Fruit fly (Drosophila melanogaster): ENCODE measurements around the gene Ir76a.

The Ir76a gene

DNA sequence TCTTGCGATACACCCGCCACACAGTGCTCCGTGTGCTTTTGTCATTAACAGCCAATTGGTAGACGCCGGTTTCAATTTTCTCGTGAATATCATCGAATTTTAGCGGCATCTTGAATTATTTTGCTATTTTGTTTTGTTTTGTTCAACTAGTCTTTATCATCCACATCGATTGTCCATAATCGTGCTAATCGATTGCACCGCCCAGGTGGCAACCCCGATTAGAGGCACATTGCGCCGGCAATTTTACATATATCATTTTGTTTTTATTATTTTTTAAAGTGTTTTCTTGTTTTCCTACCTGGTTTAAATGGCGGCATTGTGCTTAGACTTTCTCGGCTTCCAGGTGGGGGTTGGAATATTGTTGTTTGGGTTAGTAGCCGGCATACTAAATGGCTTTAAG, 6.8 kb downstream of the Ir76a start, which contains the start of gene CG34116 (continued):
- no peak for TF ChIP-seq CG6683 (GFP tag; optimal IDR thresholded peaks at IDR 0.05)
- TF ChIP-seq dan (GFP tag; IDR thresholded peaks at IDR 0.05): no peak
- no peak for TF ChIP-seq nerfin-1 (tag; optimal IDR thresholded peaks at IDR 0.05)
- no peak for TF ChIP-seq wor (GFP tag; IDR thresholded peaks at IDR 0.05)
- TF ChIP-seq CG11456 (GFP tag; IDR thresholded peaks at IDR 0.05): no peak
- TF ChIP-seq slou (GFP tag; optimal IDR thresholded peaks at IDR 0.05): no peak
- no peak for TF ChIP-seq Sox100B (GFP tag; optimal IDR thresholded peaks at IDR 0.05)

- TF ChIP-seq Pdp1 (GFP tag; optimal IDR thresholded peaks at IDR 0.05) (peak in 1 of 2 experiments; percentile 24), zen (tag; optimal IDR thresholded peaks at IDR 0.05) (peak; percentile 43), CG2116 (GFP tag; optimal IDR thresholded peaks at IDR 0.05) (peak; percentile 44), CG14860 (GFP tag; IDR thresholded peaks at IDR 0.05; ENCODE audit: partially characterized antibody) (peak; percentile 57), disco-r (GFP tag; optimal IDR thresholded peaks at IDR 0.05) (no peak), BEAF-32 (GFP tag; optimal IDR thresholded peaks at IDR 0.05) (peak; percentile 69), chinmo (GFP tag; IDR thresholded peaks at IDR 0.05; ENCODE audit: partially characterized antibody) (peak; percentile 88), CG2199 (GFP tag; IDR thresholded peaks at IDR 0.05) (0 out of 3 replicates have a peak, but pooled peaks have one; percentile 35), CG8281 (tag; optimal IDR thresholded peaks at IDR 0.05) (no peak), h (optimal IDR thresholded peaks at IDR 0.05) (no peak), pzg (GFP tag; optimal IDR thresholded peaks at IDR 0.05) (peak; percentile 55), CG31441 (GFP tag; IDR thresholded peaks at IDR 0.05) (no peak), lab (GFP tag; optimal IDR thresholded peaks at IDR 0.05) (no peak), CG12659 (GFP tag; optimal IDR thresholded peaks at IDR 0.05) (peak; percentile 42), fru (optimal IDR thresholded peaks at IDR 0.05) (no peak), cwo (GFP tag; optimal IDR thresholded peaks at IDR 0.05) (no peak), Dad (GFP tag; optimal IDR thresholded peaks at IDR 0.05) (no peak), vvl (GFP tag; IDR thresholded peaks at IDR 0.05) (0 out of 2 replicates have a peak, but pooled peaks have one; percentile 20), sd (tag; optimal IDR thresholded peaks at IDR 0.05) (no peak), knrl (GFP tag; IDR thresholded peaks at IDR 0.05; ENCODE audit: partially characterized antibody) (peak; percentile 71), Bgb (GFP tag; IDR thresholded peaks at IDR 0.05; ENCODE audit: partially characterized antibody) (peak; percentile 65; the same call in 1 of the 2 replicates), ato (GFP tag; IDR thresholded peaks at IDR 0.05; ENCODE audit: partially characterized antibody) (peak; percentile 16; the same call in 1 of the 2 replicates), unc-4 (GFP tag; IDR thresholded peaks at IDR 0.05; ENCODE audit: partially characterized antibody) (peak; percentile 70), inv (GFP tag; IDR thresholded peaks at IDR 0.05; ENCODE audit: partially characterized antibody) (peak; percentile 46; the same call in 1 of the 2 replicates), stwl (tag; optimal IDR thresholded peaks at IDR 0.05) (peak; percentile 56), Dll (GFP tag; IDR thresholded peaks at IDR 0.05; ENCODE audit: partially characterized antibody) (peak; percentile 73; the same call in 3 of the 4 replicates), Stat92E (GFP tag; optimal IDR thresholded peaks at IDR 0.05) (peak in 1 of 3 experiments; percentile 8), nom (GFP tag; optimal IDR thresholded peaks at IDR 0.05) (peak; percentile 24), cg (GFP tag; optimal IDR thresholded peaks at IDR 0.05) (peak; percentile 92), eve (GFP tag; optimal IDR thresholded peaks at IDR 0.05) (no peak), nerfin-2 (GFP tag; IDR thresholded peaks at IDR 0.05; ENCODE audit: partially characterized antibody) (peak; percentile 50; the same call in 1 of the 2 replicates), mld (GFP tag; IDR thresholded peaks at IDR 0.05; ENCODE audit: partially characterized antibody) (0 out of 3 replicates have a peak, but pooled peaks have one; percentile 12), trem (tag; optimal IDR thresholded peaks at IDR 0.05) (peak; percentile 52), CG17829 (tag; optimal IDR thresholded peaks at IDR 0.05) (peak; percentile 10), sug (tag; optimal IDR thresholded peaks at IDR 0.05) (peak; percentile 30), HLH4C (GFP tag; IDR thresholded peaks at IDR 0.05; ENCODE audit: partially characterized antibody) (peak; percentile 77), CG2129 (GFP tag; IDR thresholded peaks at IDR 0.05; ENCODE audit: partially characterized antibody) (peak; percentile 21; the same call in 1 of the 2 replicates), CG10979 (tag; optimal IDR thresholded peaks at IDR 0.05) (peak; percentile 1), tna (GFP tag; IDR thresholded peaks at IDR 0.05; ENCODE audit: partially characterized antibody) (peak; percentile 43; the same call in 1 of the 2 replicates)
Measured at dm6 chr3L:19807103-19807502, 8.0 kb downstream of the Ir76a start, which contains the start of the genes CG14104 and Kap-alpha1. CG14104 (minus strand) TSS chr3L:19807199. Kap-alpha1 (plus strand) TSS chr3L:19807232.
